Worm (Caenorhabditis elegans) whole organism, mixed stage, embryonic: ENCODE results near the gene srh-74.
A peak's percentile ranks its signal among the peaks of the same experiment; 100 is the strongest.

Experiments
- M03D4.4 ChIP-seq: sonication (generic microtip); optimal IDR thresholded peaks from 2 replicates; lab custom pipeline; 2017; ENCODE audit warnings: mild to moderate bottlenecking, missing genetic modification characterization, missing compliant biosample characterization
- bed-3 ChIP-seq: fragments of 200-800 bp; sonication (Bioruptor generic); optimal IDR thresholded peaks from 3 replicates; lab custom pipeline; 2018; ENCODE audit warnings: mild to moderate bottlenecking, missing genetic modification characterization, moderate library complexity, missing compliant biosample characterization
- blmp-1 ChIP-seq: fragments of 150-350 bp; optimal IDR thresholded peaks from 2 replicates; lab custom pipeline; 2014; ENCODE audit warnings: missing biosample characterization, missing genetic modification characterization
- ceh-39 ChIP-seq: fragments of 150-350 bp; optimal IDR thresholded peaks from 2 replicates; lab custom pipeline; 2014; ENCODE audit warnings: missing biosample characterization, missing genetic modification characterization
- ceh-43 ChIP-seq: fragments of 200-800 bp; sonication (Bioruptor generic); optimal IDR thresholded peaks from 2 replicates; lab custom pipeline; 2018; ENCODE audit warnings: mild to moderate bottlenecking, missing genetic modification characterization, moderate library complexity, missing compliant biosample characterization
- ceh-83 ChIP-seq: fragments of 200-800 bp; sonication (Bioruptor generic); optimal IDR thresholded peaks from 2 replicates; lab custom pipeline; 2018; ENCODE audit warnings: mild to moderate bottlenecking, missing genetic modification characterization, missing compliant biosample characterization
- ces-1 ChIP-seq: fragments of 150-350 bp; optimal IDR thresholded peaks from 2 replicates; lab custom pipeline; 2014; ENCODE audit warnings: missing biosample characterization, missing genetic modification reagents, missing genetic modification characterization
- cnd-1 ChIP-seq: fragments of 200-800 bp; sonication (Bioruptor generic); optimal IDR thresholded peaks from 2 replicates; lab custom pipeline; 2018; ENCODE audit warnings: mild to moderate bottlenecking, missing genetic modification characterization, missing compliant biosample characterization
- drap-1 ChIP-seq: fragments of 200-800 bp; sonication (Bioruptor generic); optimal IDR thresholded peaks from 3 replicates; lab custom pipeline; 2018; ENCODE audit warnings: mild to moderate bottlenecking, missing genetic modification characterization, missing compliant biosample characterization
- elt-1 ChIP-seq: sonication (generic microtip); optimal IDR thresholded peaks from 2 replicates; lab custom pipeline; 2017; ENCODE audit warnings: missing genetic modification characterization, mild to moderate bottlenecking, missing compliant biosample characterization, antibody characterized with exemption, moderate library complexity, borderline replicate concordance; ENCODE audit not compliant: insufficient read depth
- elt-3 ChIP-seq: fragments of 150-350 bp; optimal IDR thresholded peaks from 2 replicates; lab custom pipeline; 2014; ENCODE audit warnings: missing biosample characterization, missing genetic modification characterization
- ham-2 ChIP-seq: fragments of 200-800 bp; sonication (Bioruptor generic); optimal IDR thresholded peaks from 2 replicates; lab custom pipeline; 2018; ENCODE audit warnings: mild to moderate bottlenecking, missing genetic modification characterization, missing compliant biosample characterization
- hlh-1 ChIP-seq: fragments of 150-350 bp; optimal IDR thresholded peaks from 2 replicates; lab custom pipeline; 2014; ENCODE audit warnings: missing biosample characterization, missing genetic modification reagents, missing genetic modification characterization
- lin-13 ChIP-seq: fragments of 150-350 bp; optimal IDR thresholded peaks from 2 replicates; lab custom pipeline; 2014; ENCODE audit warnings: missing biosample characterization, missing genetic modification characterization
- lin-32 ChIP-seq: fragments of 200-800 bp; sonication (Bioruptor generic); optimal IDR thresholded peaks from 2 replicates; lab custom pipeline; 2018; ENCODE audit warnings: mild to moderate bottlenecking, missing genetic modification characterization, missing compliant biosample characterization
- lsy-2 ChIP-seq: fragments of 150-350 bp; optimal IDR thresholded peaks from 2 replicates; lab custom pipeline; 2014; ENCODE audit warnings: missing biosample characterization, missing genetic modification characterization
- mab-5 ChIP-seq: fragments of 150-350 bp; optimal IDR thresholded peaks from 2 replicates; lab custom pipeline; 2014; ENCODE audit warnings: missing biosample characterization, missing genetic modification characterization
- mep-1 ChIP-seq: fragments of 150-350 bp; optimal IDR thresholded peaks from 2 replicates; lab custom pipeline; 2017; ENCODE audit warnings: missing biosample characterization, missing genetic modification reagents, missing genetic modification characterization, inconsistent platforms
- mls-2 ChIP-seq: sonication (generic microtip); optimal IDR thresholded peaks from 2 replicates; lab custom pipeline; 2016; ENCODE audit warnings: mild to moderate bottlenecking, missing genetic modification characterization, moderate library complexity, missing compliant biosample characterization
- nhr-12 ChIP-seq: fragments of 150-350 bp; optimal IDR thresholded peaks from 2 replicates; lab custom pipeline; 2014; ENCODE audit warnings: missing biosample characterization, missing genetic modification characterization
- nhr-2 ChIP-seq: fragments of 150-350 bp; optimal IDR thresholded peaks from 2 replicates; lab custom pipeline; 2014; ENCODE audit warnings: missing biosample characterization, missing genetic modification characterization
- nhr-237 ChIP-seq: fragments of 150-350 bp; optimal IDR thresholded peaks from 2 replicates; lab custom pipeline; 2014; ENCODE audit warnings: missing biosample characterization, missing genetic modification characterization
- nhr-76 ChIP-seq: sonication (generic microtip); optimal IDR thresholded peaks from 2 replicates; lab custom pipeline; 2017; ENCODE audit warnings: missing biosample characterization, missing genetic modification characterization
- pha-4 ChIP-seq: fragments of 150-350 bp; optimal IDR thresholded peaks from 2 replicates; lab custom pipeline; 2018; ENCODE audit warnings: missing biosample characterization, missing genetic modification reagents, missing genetic modification characterization
- sem-2 ChIP-seq: fragments of 200-800 bp; sonication (Bioruptor generic); optimal IDR thresholded peaks from 2 replicates; lab custom pipeline; 2018; ENCODE audit warnings: mild to moderate bottlenecking, missing genetic modification characterization, missing compliant biosample characterization
- snpc-4 ChIP-seq: fragments of 150-350 bp; optimal IDR thresholded peaks from 2 replicates; lab custom pipeline; 2014; ENCODE audit warnings: missing biosample characterization, missing genetic modification characterization
- tbx-8 ChIP-seq: fragments of 200-800 bp; sonication (Bioruptor generic); optimal IDR thresholded peaks from 2 replicates; lab custom pipeline; 2018; ENCODE audit warnings: mild to moderate bottlenecking, missing genetic modification characterization, moderate library complexity, missing compliant biosample characterization
- unc-120 ChIP-seq: sonication (generic microtip); optimal IDR thresholded peaks from 2 replicates; lab custom pipeline; 2017; ENCODE audit warnings: missing genetic modification characterization, missing compliant biosample characterization; ENCODE audit not compliant: poor library complexity, severe bottlenecking
- unc-39 ChIP-seq: fragments of 150-350 bp; optimal IDR thresholded peaks from 2 replicates; lab custom pipeline; 2014; ENCODE audit warnings: missing biosample characterization, missing genetic modification characterization
- unc-62 ChIP-seq: fragments of 150-350 bp; optimal IDR thresholded peaks from 2 replicates; lab custom pipeline; 2014; ENCODE audit warnings: missing biosample characterization, missing genetic modification reagents, missing genetic modification characterization
- zip-8 ChIP-seq: fragments of 150-350 bp; optimal IDR thresholded peaks from 2 replicates; lab custom pipeline; 2014; ENCODE audit warnings: missing biosample characterization, missing genetic modification characterization
- ztf-11 ChIP-seq: fragments of 150-350 bp; optimal IDR thresholded peaks from 2 replicates; lab custom pipeline; 2014; ENCODE audit warnings: missing biosample characterization, missing genetic modification characterization

srh-74 gene

DNA sequence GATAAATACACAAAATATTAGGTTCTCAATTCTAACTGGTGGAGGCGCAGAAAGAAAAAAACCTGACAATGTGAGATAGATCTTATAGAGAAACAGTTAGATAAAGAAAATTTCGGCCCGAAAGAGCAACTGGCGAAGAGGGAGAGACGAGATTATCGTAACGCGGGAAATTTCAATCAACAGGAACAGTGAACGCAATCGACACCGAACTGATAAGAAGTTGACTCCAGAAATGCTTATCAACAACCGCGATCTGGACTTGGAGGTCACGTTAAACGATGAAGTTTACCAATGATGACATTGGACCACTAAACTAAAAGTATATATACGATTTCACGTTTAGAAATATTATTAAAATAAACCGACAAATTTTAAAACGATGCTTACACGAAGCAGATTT lies 27.8 kb upstream of the srh-74 start:
- TF ChIP-seq nhr-2, result no peak
- TF ChIP-seq lin-13 (tag; lab: Kevin White, UChicago), result no peak
- peak; percentile 92 for TF ChIP-seq elt-1 (tag; lab: Kevin White, UChicago)
- no peak for TF ChIP-seq lsy-2 (tag; lab: Kevin White, UChicago)
- TF ChIP-seq mep-1 (tag; lab: Kevin White, UChicago), result no peak
- TF ChIP-seq hlh-1 (tag; lab: Kevin White, UChicago), result no peak
- no peak for TF ChIP-seq nhr-237 (tag; lab: Kevin White, UChicago)
- no peak for TF ChIP-seq snpc-4
- TF ChIP-seq, all 35 proteins: peak for 1

DNA sequence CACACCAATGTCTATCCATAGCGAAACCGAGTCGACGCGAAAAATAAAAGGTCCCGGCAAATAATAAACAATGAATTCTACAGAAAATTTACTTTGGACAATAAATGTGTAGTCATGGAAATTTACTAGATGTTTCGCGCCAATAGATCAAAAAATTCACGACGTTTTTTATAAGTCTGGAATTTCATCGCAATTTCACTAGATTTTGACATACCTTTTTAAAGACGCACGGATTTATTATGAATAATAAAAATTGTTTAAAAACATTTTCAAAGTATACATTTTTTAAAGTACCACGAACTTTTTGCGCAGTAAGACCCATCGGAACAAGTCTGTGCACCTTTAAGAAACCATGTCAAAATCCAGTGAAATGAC lies 27.4 kb upstream of the srh-74 start:
- TF ChIP-seq cnd-1 (tag; lab: Kevin White, UChicago), result no peak

DNA sequence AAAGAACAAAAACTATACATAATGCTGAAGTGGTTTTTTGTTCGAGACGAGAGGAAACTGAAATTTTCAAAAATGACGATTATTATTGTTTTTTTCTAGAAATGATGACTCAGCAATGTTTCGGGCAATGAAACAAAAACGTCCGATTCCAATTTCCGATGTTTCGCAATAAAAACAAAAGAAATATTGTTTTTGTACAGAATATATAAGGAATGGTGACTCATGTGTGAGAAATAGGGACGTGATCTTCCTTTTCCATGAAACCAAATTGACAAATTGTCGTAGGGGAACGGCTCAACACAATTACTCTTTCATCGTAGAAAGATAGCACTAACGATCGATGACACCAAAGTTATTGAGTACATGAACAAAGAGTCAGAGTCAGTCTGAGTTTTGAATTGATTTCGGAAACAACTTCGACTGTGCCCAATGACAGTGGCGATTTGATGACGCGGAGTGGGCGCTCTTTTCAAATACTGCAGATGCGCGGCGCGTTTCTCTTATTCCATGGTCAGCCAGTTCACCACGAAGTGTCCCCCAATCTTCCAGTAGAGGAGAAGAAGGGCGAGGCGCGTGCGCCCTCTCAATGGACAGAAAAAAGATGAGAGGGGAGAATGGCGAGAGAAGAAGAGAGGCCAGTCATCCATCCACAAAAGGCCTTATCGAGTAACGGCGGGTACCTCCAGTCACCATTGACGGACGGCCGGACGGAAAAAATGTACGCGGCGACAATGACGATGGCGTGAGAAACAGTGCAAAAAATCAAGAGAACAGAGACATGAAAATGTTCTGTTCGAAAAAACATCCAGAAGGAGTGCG lies 26.8 kb upstream of the srh-74 start:
- TF ChIP-seq ces-1, result no peak
- TF ChIP-seq ztf-11 (tag; lab: Kevin White, UChicago), result no peak
- TF ChIP-seq ceh-39 (tag; lab: Kevin White, UChicago), result no peak
- peak; percentile 3 for TF ChIP-seq drap-1 (GFP tag; lab: Kevin White, UChicago)
- TF ChIP-seq elt-1 (tag; lab: Kevin White, UChicago), result no peak
- peak; percentile 8 for TF ChIP-seq unc-120 (tag; lab: Kevin White, UChicago)
- TF ChIP-seq, all 35 proteins: peak for 2

DNA sequence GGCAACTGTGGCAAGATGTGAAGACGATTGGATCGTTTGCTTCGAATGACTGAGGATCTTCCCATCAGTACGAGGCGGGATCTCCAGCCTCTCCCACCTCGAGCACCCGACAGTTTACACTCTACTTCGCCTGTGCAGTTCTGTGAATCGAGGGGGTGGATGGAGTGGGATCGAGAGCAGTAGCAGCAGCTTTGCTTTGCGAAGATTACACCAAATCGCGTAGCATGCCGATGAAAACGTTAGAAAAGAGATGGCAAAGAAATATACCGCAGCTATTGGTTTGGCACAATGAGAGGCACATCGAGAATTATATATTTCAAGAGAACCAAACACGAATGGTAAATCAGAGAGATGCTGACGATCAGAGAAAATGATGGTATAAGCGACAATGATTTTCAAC lies 25.9 kb upstream of the srh-74 start, which contains the start of gene act-3:
Gene act-3, minus strand, starts transcription at position 51 of the 400 bp plus-strand sequence.
- TF ChIP-seq cnd-1 (tag; lab: Kevin White, UChicago), result no peak
- no peak for TF ChIP-seq mab-5 (tag; lab: Kevin White, UChicago)
- no peak for TF ChIP-seq ces-1
- no peak for TF ChIP-seq snpc-4
- no peak for TF ChIP-seq lin-13 (tag; lab: Kevin White, UChicago)
- no peak for TF ChIP-seq elt-3 (tag; lab: Kevin White, UChicago)
- TF ChIP-seq ceh-43 (GFP tag; lab: Kevin White, UChicago), result no peak
- TF ChIP-seq mep-1 (tag; lab: Kevin White, UChicago), result no peak
- no peak for TF ChIP-seq zip-8 (tag; lab: Kevin White, UChicago)
- no peak for TF ChIP-seq mls-2
- TF ChIP-seq nhr-2, result no peak
- TF ChIP-seq sem-2 (GFP tag; lab: Kevin White, UChicago), result no peak
- no peak for TF ChIP-seq ceh-39 (tag; lab: Kevin White, UChicago)
- no peak for TF ChIP-seq tbx-8
- TF ChIP-seq nhr-76 (tag; lab: Kevin White, UChicago), result no peak
- TF ChIP-seq nhr-237 (tag; lab: Kevin White, UChicago), result no peak
- TF ChIP-seq drap-1 (GFP tag; lab: Kevin White, UChicago), result no peak
- TF ChIP-seq pha-4 (tag; lab: Kevin White, UChicago), result peak; percentile 3
- TF ChIP-seq lin-32 (GFP tag; lab: Kevin White, UChicago), result no peak
- TF ChIP-seq unc-62 (GFP tag; lab: Kevin White, UChicago), result peak; percentile 6
- TF ChIP-seq unc-39 (tag; lab: Kevin White, UChicago), result no peak
- no peak for TF ChIP-seq ceh-83
- TF ChIP-seq ztf-11 (tag; lab: Kevin White, UChicago), result no peak
- TF ChIP-seq bed-3 (GFP tag; lab: Kevin White, UChicago), result no peak
- no peak for TF ChIP-seq nhr-12 (tag; lab: Kevin White, UChicago)
- no peak for TF ChIP-seq lsy-2 (tag; lab: Kevin White, UChicago)
- TF ChIP-seq elt-1 (tag; lab: Kevin White, UChicago), result no peak
- TF ChIP-seq unc-120 (tag; lab: Kevin White, UChicago), result peak; percentile 93
- TF ChIP-seq M03D4.4 (tag; lab: Kevin White, UChicago), result no peak
- TF ChIP-seq blmp-1, result no peak
- no peak for TF ChIP-seq ham-2 (GFP tag; lab: Kevin White, UChicago)
- peak; percentile 84 for TF ChIP-seq hlh-1 (tag; lab: Kevin White, UChicago)
